Worm (Caenorhabditis elegans) whole organism, L1 larva: ENCODE results near the gene tbc-18.
"Not testable (repeated sequence)": the region's sequence is repeated elsewhere in the genome, so short reads cannot be mapped to it uniquely, and the experiment has no call there.

Experiments
- C04F5.9 ChIP-seq: sonication (generic microtip); optimal IDR thresholded peaks from 2 replicates; lab custom pipeline; 2016; ENCODE audit warnings: missing genetic modification characterization, missing compliant biosample characterization
- C34B4.2 ChIP-seq: sonication (generic microtip); optimal IDR thresholded peaks from 2 replicates; lab custom pipeline; 2017; ENCODE audit warnings: mild to moderate bottlenecking, missing genetic modification characterization, missing compliant biosample characterization
- Y116A8C.19 ChIP-seq: sonication (generic microtip); optimal IDR thresholded peaks from 2 replicates; lab custom pipeline; 2016; ENCODE audit warnings: missing compliant biosample characterization, missing genetic modification characterization, borderline replicate concordance
- aha-1 ChIP-seq: fragments of 150-350 bp; optimal IDR thresholded peaks from 2 replicates; lab custom pipeline; 2014; ENCODE audit warnings: missing biosample characterization, missing genetic modification characterization
- alr-1 ChIP-seq: fragments of 200-800 bp; sonication (Bioruptor generic); optimal IDR thresholded peaks from 2 replicates; lab custom pipeline; 2018; ENCODE audit warnings: borderline replicate concordance, mild to moderate bottlenecking, missing genetic modification characterization, missing compliant biosample characterization
- ceh-63 ChIP-seq: fragments of 200-800 bp; sonication (Bioruptor generic); optimal IDR thresholded peaks from 2 replicates; lab custom pipeline; 2018; ENCODE audit warnings: mild to moderate bottlenecking, missing genetic modification characterization, missing compliant biosample characterization
- ceh-8 ChIP-seq: fragments of 200-800 bp; sonication (Bioruptor generic); optimal IDR thresholded peaks from 2 replicates; lab custom pipeline; 2018; ENCODE audit warnings: mild to moderate bottlenecking, missing genetic modification characterization, moderate library complexity, missing compliant biosample characterization
- ceh-82 ChIP-seq, 3 experiments: fragments of 150-350 bp in 1 of 3; sonication (generic microtip) in 2 of 3; optimal IDR thresholded peaks; 2 replicates each; lab custom pipeline; 2014 to 2017; ENCODE audit warnings: missing biosample characterization in 3 of 3, missing genetic modification characterization in 3 of 3
- ces-1 ChIP-seq: fragments of 150-350 bp; optimal IDR thresholded peaks from 2 replicates; lab custom pipeline; 2014; ENCODE audit warnings: missing biosample characterization, missing genetic modification reagents, missing genetic modification characterization
- dpl-1 ChIP-seq, 3 experiments: fragments of 150-350 bp in 2 of 3; sonication (generic microtip) in 1 of 3; optimal IDR thresholded peaks; 2 replicates each; lab custom pipeline; 2014 to 2017; ENCODE audit warnings: missing biosample characterization in 3 of 3, missing genetic modification characterization in 3 of 3, missing genetic modification reagents in 3 of 3
- dsc-1 ChIP-seq: sonication (generic microtip); optimal IDR thresholded peaks from 2 replicates; lab custom pipeline; 2016; ENCODE audit warnings: mild to moderate bottlenecking, missing genetic modification characterization, missing compliant biosample characterization
- efl-1 ChIP-seq, 4 experiments: fragments of 150-350 bp; optimal IDR thresholded peaks in 3 of 4; peaks in 1 of 4; 1 replicate in 1 of 4; 2 replicates in 3 of 4; lab custom pipeline; 2014; ENCODE audit warnings: missing biosample characterization in 2 of 4, missing genetic modification characterization in 2 of 4, missing genetic modification reagents in 2 of 4
- fkh-4 ChIP-seq: sonication (generic microtip); optimal IDR thresholded peaks from 2 replicates; lab custom pipeline; 2016; ENCODE audit warnings: missing compliant biosample characterization, missing genetic modification characterization, borderline replicate concordance
- fkh-8 ChIP-seq: sonication (generic microtip); optimal IDR thresholded peaks from 2 replicates; lab custom pipeline; 2016; ENCODE audit warnings: mild to moderate bottlenecking, missing genetic modification characterization, missing compliant biosample characterization
- hlh-17 ChIP-seq: fragments of 200-800 bp; sonication (Bioruptor generic); optimal IDR thresholded peaks from 2 replicates; lab custom pipeline; 2018; ENCODE audit warnings: missing genetic modification characterization, mild to moderate bottlenecking, missing compliant biosample characterization, moderate library complexity, borderline replicate concordance
- hlh-4 ChIP-seq: sonication (generic microtip); optimal IDR thresholded peaks from 2 replicates; lab custom pipeline; 2016; ENCODE audit warnings: mild to moderate bottlenecking, missing genetic modification characterization, missing compliant biosample characterization
- jun-1 ChIP-seq: fragments of 150-350 bp; optimal IDR thresholded peaks from 2 replicates; lab custom pipeline; 2014; ENCODE audit warnings: missing biosample characterization, missing genetic modification reagents, missing genetic modification characterization
- lin-13 ChIP-seq: fragments of 150-350 bp; optimal IDR thresholded peaks from 2 replicates; lab custom pipeline; 2014; ENCODE audit warnings: missing biosample characterization, missing genetic modification reagents, missing genetic modification characterization
- lin-39 ChIP-seq: fragments of 150-350 bp; optimal IDR thresholded peaks from 2 replicates; lab custom pipeline; 2014; ENCODE audit warnings: missing biosample characterization, missing genetic modification reagents, missing genetic modification characterization
- lsy-2 ChIP-seq, 2 experiments: fragments of 150-350 bp; optimal IDR thresholded peaks; 2 replicates each; lab custom pipeline; 2014; ENCODE audit warnings: missing biosample characterization in 2 of 2, missing genetic modification characterization in 2 of 2
- mdl-1 ChIP-seq, 2 experiments: fragments of 150-350 bp; optimal IDR thresholded peaks; 2 replicates each; lab custom pipeline; 2014 to 2017; ENCODE audit warnings: missing biosample characterization in 2 of 2, missing genetic modification characterization in 2 of 2, inconsistent platforms in 1 of 2
- mef-2 ChIP-seq: fragments of 150-350 bp; optimal IDR thresholded peaks from 2 replicates; lab custom pipeline; 2014; ENCODE audit warnings: missing biosample characterization, missing genetic modification characterization
- nhr-12 ChIP-seq: sonication (generic microtip); optimal IDR thresholded peaks from 2 replicates; lab custom pipeline; 2017; ENCODE audit warnings: missing biosample characterization, missing genetic modification characterization
- nhr-71 ChIP-seq: sonication (generic microtip); optimal IDR thresholded peaks from 2 replicates; lab custom pipeline; 2016; ENCODE audit warnings: mild to moderate bottlenecking, missing genetic modification characterization, moderate library complexity, missing compliant biosample characterization
- nhr-77 ChIP-seq: fragments of 150-350 bp; optimal IDR thresholded peaks from 2 replicates; lab custom pipeline; 2014; ENCODE audit warnings: missing biosample characterization, missing genetic modification characterization
- nhr-85 ChIP-seq: sonication (generic microtip); peaks from one replicate; lab custom pipeline; 2016; ENCODE audit warnings: missing genetic modification characterization, inconsistent platforms, missing compliant biosample characterization
- nhr-90 ChIP-seq: sonication (generic microtip); optimal IDR thresholded peaks from 2 replicates; lab custom pipeline; 2016; ENCODE audit warnings: mild to moderate bottlenecking, missing genetic modification characterization, missing compliant biosample characterization; ENCODE audit not compliant: poor library complexity
- pag-3 ChIP-seq: sonication (generic microtip); optimal IDR thresholded peaks from 2 replicates; lab custom pipeline; 2017; ENCODE audit warnings: missing genetic modification characterization, mild to moderate bottlenecking, missing compliant biosample characterization, antibody characterized with exemption, borderline replicate concordance; ENCODE audit not compliant: insufficient read depth
- pax-3 ChIP-seq: fragments of 200-800 bp; sonication (Bioruptor generic); optimal IDR thresholded peaks from 2 replicates; lab custom pipeline; 2018; ENCODE audit warnings: mild to moderate bottlenecking, missing genetic modification characterization, moderate library complexity, missing compliant biosample characterization
- pqm-1 ChIP-seq: sonication (generic microtip); optimal IDR thresholded peaks from 3 replicates; lab custom pipeline; 2017; ENCODE audit warnings: missing biosample characterization, missing genetic modification characterization
- skn-1 ChIP-seq: fragments of 150-350 bp; optimal IDR thresholded peaks from 2 replicates; lab custom pipeline; 2014; ENCODE audit warnings: missing biosample characterization, missing genetic modification characterization
- sptf-1 ChIP-seq: fragments of 150-350 bp; optimal IDR thresholded peaks from 2 replicates; lab custom pipeline; 2014; ENCODE audit warnings: missing biosample characterization, missing genetic modification characterization
- unc-130 ChIP-seq: fragments of 150-350 bp; optimal IDR thresholded peaks from 2 replicates; lab custom pipeline; 2017; ENCODE audit warnings: missing biosample characterization, missing genetic modification characterization, inconsistent platforms
- zag-1 ChIP-seq: fragments of 150-350 bp; optimal IDR thresholded peaks from 2 replicates; lab custom pipeline; 2014; ENCODE audit warnings: missing biosample characterization, missing genetic modification characterization

The tbc-18 gene

ce11 chrX:8406815-8407214 is 28.5 kb downstream of the tbc-18 start:
- TF ChIP-seq hlh-17 (GFP tag; lab: Kevin White, UChicago): no peak
- no peak for TF ChIP-seq alr-1 (tag; lab: Kevin White, UChicago)
- no peak for TF ChIP-seq unc-130 (tag; lab: Kevin White, UChicago)
- TF ChIP-seq aha-1: no peak
- no peak for TF ChIP-seq nhr-71
- TF ChIP-seq lin-13 (GFP tag; lab: Kevin White, UChicago): no peak
- no peak for TF ChIP-seq ceh-63 (GFP tag; lab: Kevin White, UChicago)
- TF ChIP-seq pax-3 (tag; lab: Kevin White, UChicago): no peak
- TF ChIP-seq dpl-1 (GFP tag; optimal IDR thresholded peaks at IDR 0.05; lab: Kevin White, UChicago): no peak
- no peak for TF ChIP-seq efl-1 (optimal IDR thresholded peaks at IDR 0.05; lab: Kevin White, UChicago)
- TF ChIP-seq efl-1 (GFP tag; optimal IDR thresholded peaks at IDR 0.05 in 1 of 2; lab: Kevin White, UChicago): no peak
- no peak for TF ChIP-seq lin-39 (tag; lab: Kevin White, UChicago)
- TF ChIP-seq jun-1: no peak
- no peak for TF ChIP-seq ces-1 (GFP tag; lab: Kevin White, UChicago)

- TF ChIP-seq Y116A8C.19 (tag; lab: Kevin White, UChicago) (no peak), zag-1 (tag; lab: Kevin White, UChicago) (no peak), nhr-12 (tag; lab: Kevin White, UChicago) (no peak), ceh-63 (GFP tag; lab: Kevin White, UChicago) (no peak), C34B4.2 (tag; lab: Kevin White, UChicago) (no peak), mef-2 (tag; lab: Kevin White, UChicago) (no peak), nhr-90 (tag; lab: Kevin White, UChicago) (no peak), hlh-4 (no peak), nhr-85 (tag; lab: Kevin White, UChicago) (no peak), fkh-8 (tag; lab: Kevin White, UChicago) (no peak), skn-1 (no peak), sptf-1 (no peak), mdl-1 (tag; optimal IDR thresholded peaks at IDR 0.05; lab: Kevin White, UChicago) (no peak), nhr-77 (tag; lab: Kevin White, UChicago) (no peak), alr-1 (tag; lab: Kevin White, UChicago) (no peak), ceh-82 (tag; optimal IDR thresholded peaks at IDR 0.05; lab: Kevin White, UChicago) (no peak), pax-3 (tag; lab: Kevin White, UChicago) (no peak)
Measured at ce11 chrX:8408267-8408666, 29.9 kb downstream of the tbc-18 start, which contains the start of gene sulp-3. Gene sulp-3, minus strand, starts transcription at chrX:8408367.

ce11 chrX:8410754-8411153 is 32.4 kb downstream of the tbc-18 start, which contains the start of gene F08F1.9:
Gene F08F1.9, minus strand, starts transcription at chrX:8410854.
- TF ChIP-seq lin-39 (tag; lab: Kevin White, UChicago); unc-130 (tag; lab: Kevin White, UChicago); pqm-1: not testable (repeated sequence)

ce11 chrX:8413130-8413529 is 34.8 kb downstream of the tbc-18 start, which contains the start of gene F08F1.4:
Gene F08F1.4, plus strand, starts transcription at chrX:8413430.
- no peak for TF ChIP-seq C04F5.9 (tag; lab: Kevin White, UChicago)
- TF ChIP-seq jun-1: no peak
- TF ChIP-seq lsy-2 (tag; optimal IDR thresholded peaks at IDR 0.05; lab: Kevin White, UChicago): no peak
- TF ChIP-seq ceh-8 (GFP tag; lab: Kevin White, UChicago): no peak
- no peak for TF ChIP-seq efl-1 (optimal IDR thresholded peaks at IDR 0.05; lab: Kevin White, UChicago)
- no peak for TF ChIP-seq efl-1 (GFP tag; optimal IDR thresholded peaks at IDR 0.05 in 1 of 2; lab: Kevin White, UChicago)
- no peak for TF ChIP-seq dsc-1 (tag; lab: Kevin White, UChicago)
- no peak for TF ChIP-seq pag-3 (tag; lab: Kevin White, UChicago)
- no peak for TF ChIP-seq ces-1 (GFP tag; lab: Kevin White, UChicago)
- TF ChIP-seq fkh-4: no peak
